Fruit fly (Drosophila melanogaster) whole organism, prepupa: ENCODE data around the gene capt.

ENCODE experiments used
- Blimp-1 ChIP-seq: fragments of 200-800 bp; sonication (Bioruptor generic); optimal IDR thresholded peaks from 3 replicates; lab custom pipeline; 2017; ENCODE audit warnings: missing biosample characterization, missing genetic modification characterization, mild to moderate bottlenecking, moderate library complexity, missing genetic modification reagents
- CG15336 ChIP-seq: fragments of 200-800 bp; sonication (Bioruptor generic); IDR thresholded peaks from 2 replicates; pipeline ENCODE4 v1.3.6; 2022; ENCODE audit warnings: missing biosample characterization, missing genetic modification characterization
- CG3032 ChIP-seq: fragments of 200-800 bp; optimal IDR thresholded peaks from 2 replicates; lab custom pipeline; 2019; ENCODE audit warnings: missing biosample characterization, mild to moderate bottlenecking, missing genetic modification characterization, moderate library complexity
- CG6808 ChIP-seq: fragments of 200-800 bp; sonication (Bioruptor generic); optimal IDR thresholded peaks from 3 replicates; lab custom pipeline; 2017; ENCODE audit warnings: missing biosample characterization, missing genetic modification characterization, mild to moderate bottlenecking, moderate library complexity, missing genetic modification reagents
- Gug ChIP-seq: fragments of 200-800 bp; sonication (Bioruptor generic); IDR thresholded peaks from 2 replicates; pipeline ENCODE4 v1.3.6; 2022; ENCODE audit warnings: missing biosample characterization, missing genetic modification characterization
- achi ChIP-seq: fragments of 200-800 bp; sonication (Bioruptor generic); optimal IDR thresholded peaks from 3 replicates; lab custom pipeline; 2016; ENCODE audit warnings: missing biosample characterization, missing genetic modification characterization
- cyc ChIP-seq: fragments of 200-800 bp; sonication (Bioruptor generic); optimal IDR thresholded peaks from 3 replicates; lab custom pipeline; 2016; ENCODE audit warnings: missing biosample characterization, missing genetic modification characterization

- TF ChIP-seq CG6808 (no peak), achi (no peak), CG15336 (no peak), CG3032 (tag; lab: Kevin White, UChicago) (no peak), cyc (no peak), Gug (GFP tag; lab: Robert Waterston, UW) (no peak), Blimp-1 (no peak)
Measured at dm6 chr2L:1203915-1204314, 45.9 kb upstream of the capt start, which contains the start of gene CG14342.
